Worm (Caenorhabditis elegans) whole organism, young adult: ENCODE measurements around the gene fan-1.

Experiments
- F33H1.4 ChIP-seq: fragments of 200-800 bp; sonication (Bioruptor generic); IDR thresholded peaks from 2 replicates; pipeline ENCODE4 v1.3.6; 2022; ENCODE audit warnings: missing genetic modification reagents, missing genetic modification characterization, missing compliant biosample characterization
- F39B2.1 ChIP-seq: fragments of 200-800 bp; sonication (Bioruptor generic); IDR thresholded peaks from 2 replicates; pipeline ENCODE4 v1.3.6; 2022; ENCODE audit warnings: missing genetic modification reagents, missing genetic modification characterization, missing compliant biosample characterization
- F55B11.4 ChIP-seq: sonication (generic microtip); optimal IDR thresholded peaks from 2 replicates; lab custom pipeline; 2016; ENCODE audit warnings: missing compliant biosample characterization, missing genetic modification characterization, borderline replicate concordance; ENCODE audit not compliant: insufficient read depth
- F57C9.4 ChIP-seq: sonication (generic microtip); optimal IDR thresholded peaks from 2 replicates; lab custom pipeline; 2017; ENCODE audit warnings: mild to moderate bottlenecking, missing genetic modification characterization, missing compliant biosample characterization
- K12H6.12 ChIP-seq: fragments of 200-800 bp; sonication (Bioruptor generic); optimal IDR thresholded peaks from 2 replicates; lab custom pipeline; 2018; ENCODE audit warnings: mild to moderate bottlenecking, missing genetic modification characterization, missing compliant biosample characterization
- Y79H2A.3 ChIP-seq: fragments of 200-800 bp; sonication (Bioruptor generic); conservative IDR thresholded peaks from 2 replicates; pipeline ENCODE4 v1.3.6; 2022; ENCODE audit warnings: missing genetic modification reagents, missing genetic modification characterization, missing compliant biosample characterization
- ZK185.1 ChIP-seq: sonication (generic microtip); optimal IDR thresholded peaks from 2 replicates; lab custom pipeline; 2016; ENCODE audit warnings: mild to moderate bottlenecking, missing genetic modification characterization, missing compliant biosample characterization; ENCODE audit not compliant: poor library complexity, severe bottlenecking
- akir-1 ChIP-seq: fragments of 200-800 bp; sonication (Bioruptor generic); optimal IDR thresholded peaks from 2 replicates; lab custom pipeline; 2018; ENCODE audit warnings: mild to moderate bottlenecking, missing genetic modification characterization, moderate library complexity, missing compliant biosample characterization
- aptf-3 ChIP-seq: fragments of 200-800 bp; sonication (Bioruptor generic); IDR thresholded peaks from 2 replicates; pipeline ENCODE4 v1.3.6; 2022; ENCODE audit warnings: missing genetic modification characterization, missing compliant biosample characterization
- attf-3 ChIP-seq: fragments of 200-800 bp; sonication (Bioruptor generic); conservative IDR thresholded peaks from 2 replicates; pipeline ENCODE4 v1.3.6; 2022; ENCODE audit warnings: missing genetic modification reagents, missing genetic modification characterization, missing compliant biosample characterization
- bed-1 ChIP-seq: fragments of 200-800 bp; sonication (Bioruptor generic); IDR thresholded peaks from 2 replicates; pipeline ENCODE4 v1.3.6; 2022; ENCODE audit warnings: missing genetic modification reagents, missing genetic modification characterization, missing compliant biosample characterization
- bed-2 ChIP-seq: fragments of 200-800 bp; sonication (Bioruptor generic); IDR thresholded peaks from 2 replicates; pipeline ENCODE4 v1.3.6; 2022; ENCODE audit warnings: missing genetic modification reagents, missing genetic modification characterization, missing compliant biosample characterization
- ceh-100 ChIP-seq: fragments of 200-800 bp; sonication (Bioruptor generic); IDR thresholded peaks from 2 replicates; pipeline ENCODE4 v1.3.6; 2022; ENCODE audit warnings: missing genetic modification reagents, missing genetic modification characterization, missing compliant biosample characterization
- dpff-1 ChIP-seq: sonication (generic microtip); optimal IDR thresholded peaks from 2 replicates; lab custom pipeline; 2017; ENCODE audit warnings: mild to moderate bottlenecking, missing genetic modification characterization, missing compliant biosample characterization
- efl-1 ChIP-seq: fragments of 150-350 bp; optimal IDR thresholded peaks from 2 replicates; lab custom pipeline; 2014; ENCODE audit warnings: missing biosample characterization, missing genetic modification reagents, missing genetic modification characterization
- egl-18 ChIP-seq: fragments of 200-800 bp; sonication (Bioruptor generic); IDR thresholded peaks from 2 replicates; pipeline ENCODE4 v1.3.6; 2022; ENCODE audit warnings: missing genetic modification reagents, missing genetic modification characterization, missing compliant biosample characterization
- ets-4 ChIP-seq: fragments of 200-800 bp; sonication (Bioruptor generic); optimal IDR thresholded peaks from 2 replicates; lab custom pipeline; 2018; ENCODE audit warnings: mild to moderate bottlenecking, missing genetic modification characterization, missing compliant biosample characterization
- gei-17 ChIP-seq: fragments of 200-800 bp; sonication (Bioruptor generic); optimal IDR thresholded peaks from 2 replicates; lab custom pipeline; 2018; ENCODE audit warnings: mild to moderate bottlenecking, missing genetic modification characterization, missing compliant biosample characterization
- him-1 ChIP-seq: sonication (generic microtip); optimal IDR thresholded peaks from 2 replicates; lab custom pipeline; 2016; ENCODE audit warnings: missing genotype, missing genetic modification reagents, missing genetic modification characterization, missing compliant biosample characterization
- hmg-20 ChIP-seq: fragments of 200-800 bp; sonication (Bioruptor generic); IDR thresholded peaks from 2 replicates; pipeline ENCODE4 v1.3.6; 2022; ENCODE audit warnings: missing genetic modification reagents, missing genetic modification characterization, missing compliant biosample characterization
- lag-1 ChIP-seq: fragments of 200-800 bp; sonication (Bioruptor generic); IDR thresholded peaks from 2 replicates; pipeline ENCODE4 v1.3.6; 2022; ENCODE audit warnings: missing genetic modification reagents, missing genetic modification characterization, missing compliant biosample characterization
- let-607 ChIP-seq, 2 experiments: fragments of 200-800 bp in 1 of 2; sonication (Bioruptor generic) in 1 of 2; sonication (generic microtip) in 1 of 2; optimal IDR thresholded peaks; 2 replicates each; lab custom pipeline; 2016 to 2018; ENCODE audit warnings: mild to moderate bottlenecking in 2 of 2, missing compliant biosample characterization in 2 of 2, missing genetic modification characterization in 2 of 2, moderate library complexity in 2 of 2, missing genotype in 1 of 2
- lin-26 ChIP-seq: fragments of 200-800 bp; sonication (Bioruptor generic); IDR thresholded peaks from 2 replicates; pipeline ENCODE4 v1.3.6; 2022; ENCODE audit warnings: missing genetic modification reagents, missing genetic modification characterization, missing compliant biosample characterization
- lin-40 ChIP-seq: sonication (generic microtip); optimal IDR thresholded peaks from 2 replicates; lab custom pipeline; 2016; ENCODE audit warnings: missing genetic modification characterization, mild to moderate bottlenecking, missing compliant biosample characterization, missing genotype, missing genetic modification reagents
- lsl-1 ChIP-seq: fragments of 200-800 bp; sonication (Bioruptor generic); optimal IDR thresholded peaks from 2 replicates; lab custom pipeline; 2018; ENCODE audit warnings: mild to moderate bottlenecking, missing genetic modification characterization, moderate library complexity, missing compliant biosample characterization
- madf-3 ChIP-seq: fragments of 200-800 bp; sonication (Bioruptor generic); IDR thresholded peaks from 2 replicates; pipeline ENCODE4 v1.3.6; 2022; ENCODE audit warnings: missing genetic modification reagents, missing genetic modification characterization, missing compliant biosample characterization
- madf-6 ChIP-seq: fragments of 200-800 bp; sonication (Bioruptor generic); IDR thresholded peaks from 2 replicates; pipeline ENCODE4 v1.3.6; 2022; ENCODE audit warnings: missing genetic modification reagents, missing genetic modification characterization, missing compliant biosample characterization
- mes-4 ChIP-seq: sonication (generic microtip); optimal IDR thresholded peaks from 2 replicates; lab custom pipeline; 2016; ENCODE audit warnings: missing genotype, missing genetic modification characterization, missing compliant biosample characterization
- nfya-1 ChIP-seq: sonication (generic microtip); optimal IDR thresholded peaks from 2 replicates; lab custom pipeline; 2017; ENCODE audit warnings: antibody characterized with exemption, missing compliant biosample characterization, missing genetic modification characterization, borderline replicate concordance; ENCODE audit not compliant: insufficient read depth
- nhr-179 ChIP-seq: sonication (generic microtip); optimal IDR thresholded peaks from 2 replicates; lab custom pipeline; 2016; ENCODE audit warnings: mild to moderate bottlenecking, missing genetic modification characterization, missing compliant biosample characterization
- pbrm-1 ChIP-seq: fragments of 200-800 bp; sonication (Bioruptor generic); IDR thresholded peaks from 2 replicates; pipeline ENCODE4 v1.3.6; 2022; ENCODE audit warnings: missing genetic modification reagents, missing genetic modification characterization, missing compliant biosample characterization
- rec-8 ChIP-seq, 2 experiments: sonication (generic microtip); optimal IDR thresholded peaks; 2 replicates each; lab custom pipeline; 2016; ENCODE audit warnings: mild to moderate bottlenecking in 2 of 2, missing genetic modification characterization in 2 of 2, missing genetic modification reagents in 2 of 2, missing genotype in 2 of 2, missing biosample characterization in 1 of 2, missing compliant biosample characterization in 1 of 2, moderate library complexity in 1 of 2
- sea-2 ChIP-seq: fragments of 200-800 bp; sonication (Bioruptor generic); IDR thresholded peaks from 2 replicates; pipeline ENCODE4 v1.3.6; 2022; ENCODE audit warnings: missing genetic modification characterization, missing compliant biosample characterization
- snpc-3.4 ChIP-seq: sonication (generic microtip); optimal IDR thresholded peaks from 2 replicates; lab custom pipeline; 2017; ENCODE audit warnings: missing genetic modification characterization, mild to moderate bottlenecking, missing compliant biosample characterization, antibody characterized with exemption, moderate library complexity, missing genotype, missing genetic modification reagents
- xnd-1 ChIP-seq: sonication (generic microtip); optimal IDR thresholded peaks from 2 replicates; lab custom pipeline; 2016; ENCODE audit warnings: missing genotype, missing genetic modification reagents, missing genetic modification characterization, missing compliant biosample characterization
- ztf-22 ChIP-seq: fragments of 200-800 bp; sonication (Bioruptor generic); optimal IDR thresholded peaks from 2 replicates; lab custom pipeline; 2018; ENCODE audit warnings: mild to moderate bottlenecking, missing genetic modification characterization, moderate library complexity, missing compliant biosample characterization
- ztf-3 ChIP-seq: fragments of 200-800 bp; sonication (Bioruptor generic); optimal IDR thresholded peaks from 2 replicates; lab custom pipeline; 2018; ENCODE audit warnings: mild to moderate bottlenecking, missing genetic modification characterization, missing compliant biosample characterization
- ztf-6 ChIP-seq: fragments of 200-800 bp; sonication (Bioruptor generic); IDR thresholded peaks from 2 replicates; pipeline ENCODE4 v1.3.6; 2022; ENCODE audit warnings: missing genetic modification reagents, missing genetic modification characterization, missing compliant biosample characterization

fan-1 gene

DNA sequence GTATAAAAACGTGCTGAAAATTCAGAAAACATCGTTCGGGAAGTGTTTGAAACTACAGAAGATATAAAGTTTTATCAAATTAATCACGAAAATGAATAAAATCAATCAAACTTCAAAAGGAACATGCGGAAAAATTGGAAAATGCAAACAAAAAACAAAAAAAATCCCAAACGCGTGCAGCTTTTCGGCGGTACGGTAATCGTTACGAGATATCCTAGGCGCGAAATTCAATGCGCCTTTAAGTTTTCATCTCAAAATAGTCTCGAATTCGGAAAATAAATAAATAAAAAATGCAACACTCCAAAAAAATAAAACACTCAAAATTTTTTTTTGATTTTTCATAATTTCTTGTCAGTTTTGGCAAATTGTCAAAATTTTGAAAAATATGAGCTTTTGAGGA lies 18.7 kb upstream of the fan-1 start (continued):
- no peak for TF ChIP-seq madf-3 (GFP tag; lab: Robert Waterston, UW)
- peak; percentile 70 for TF ChIP-seq lsl-1
- TF ChIP-seq let-607 (tag; optimal IDR thresholded peaks at IDR 0.05; lab: Kevin White, UChicago), result no peak
- peak; percentile 11; the same call in 1 of the 2 replicates for TF ChIP-seq madf-6
- TF ChIP-seq K12H6.12, result no peak
- TF ChIP-seq F33H1.4, result peak; percentile 72

DNA sequence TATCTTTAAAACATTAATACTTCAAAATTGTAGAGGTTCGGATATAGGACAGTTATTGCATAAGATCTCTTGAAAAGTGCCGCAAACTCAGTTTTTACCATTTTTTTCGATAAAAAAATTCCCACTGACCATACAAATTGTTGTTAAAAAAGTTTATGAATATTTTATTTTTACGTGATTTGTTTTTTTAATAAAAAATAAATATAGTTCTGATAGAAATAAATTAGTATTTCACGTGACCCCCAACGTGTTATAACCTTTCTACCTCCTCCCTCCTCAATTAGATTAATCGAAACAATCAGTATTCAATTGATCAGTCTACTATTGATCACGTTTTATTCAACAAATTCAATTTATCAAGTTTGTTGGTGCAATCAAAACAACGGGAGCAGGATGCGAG lies 17.0 kb upstream of the fan-1 start, which contains the start of gene C01G5.4:
C01G5.4 (plus strand) TSS at position 301 of the 400 bp plus-strand sequence.
- TF ChIP-seq rec-8 (tag; optimal IDR thresholded peaks at IDR 0.05; lab: Kevin White, UChicago) (no peak), lsl-1 (no peak), hmg-20 (no peak), F55B11.4 (tag; lab: Kevin White, UChicago) (no peak), efl-1 (GFP tag; lab: Kevin White, UChicago) (no peak), lag-1 (GFP tag; lab: Robert Waterston, UW) (no peak), F39B2.1 (GFP tag; lab: Robert Waterston, UW) (no peak), lin-40 (tag; lab: Kevin White, UChicago) (no peak), sea-2 (no peak), pbrm-1 (GFP tag; lab: Robert Waterston, UW) (no peak), attf-3 (GFP tag; lab: Robert Waterston, UW) (no peak), ZK185.1 (tag; lab: Kevin White, UChicago) (no peak), nhr-179 (tag; lab: Kevin White, UChicago) (no peak), egl-18 (GFP tag; lab: Robert Waterston, UW) (no peak), F57C9.4 (tag; lab: Kevin White, UChicago) (no peak), ets-4 (GFP tag; lab: Kevin White, UChicago) (no peak), him-1 (tag; lab: Kevin White, UChicago) (no peak)

ce11 chrIV:6535908-6536307 lies 12.6 kb upstream of the fan-1 start, which contains the start of gene C01G5.3:
C01G5.3 (plus strand) TSS chrIV:6536208.
- TF ChIP-seq gei-17 (GFP tag; lab: Kevin White, UChicago) (no peak), Y79H2A.3 (no peak), let-607 (tag; optimal IDR thresholded peaks at IDR 0.05; lab: Kevin White, UChicago) (no peak), lin-26 (no peak), ceh-100 (GFP tag; lab: Robert Waterston, UW) (no peak), akir-1 (GFP tag; lab: Kevin White, UChicago) (no peak), bed-1 (GFP tag; lab: Robert Waterston, UW) (no peak), ztf-6 (GFP tag; lab: Robert Waterston, UW) (no peak), ztf-22 (no peak), dpff-1 (tag; lab: Kevin White, UChicago) (no peak), attf-3 (GFP tag; lab: Robert Waterston, UW) (no peak), mes-4 (tag; lab: Kevin White, UChicago) (no peak), nfya-1 (tag; lab: Kevin White, UChicago) (no peak), bed-2 (no peak), aptf-3 (GFP tag; lab: Robert Waterston, UW) (no peak), snpc-3.4 (tag; lab: Kevin White, UChicago) (no peak), egl-18 (GFP tag; lab: Robert Waterston, UW) (no peak), xnd-1 (tag; lab: Kevin White, UChicago) (no peak), ztf-3 (GFP tag; lab: Kevin White, UChicago) (no peak)
